Worm (Caenorhabditis elegans): ENCODE results near the gene lgc-36.

lgc-36 gene

DNA sequence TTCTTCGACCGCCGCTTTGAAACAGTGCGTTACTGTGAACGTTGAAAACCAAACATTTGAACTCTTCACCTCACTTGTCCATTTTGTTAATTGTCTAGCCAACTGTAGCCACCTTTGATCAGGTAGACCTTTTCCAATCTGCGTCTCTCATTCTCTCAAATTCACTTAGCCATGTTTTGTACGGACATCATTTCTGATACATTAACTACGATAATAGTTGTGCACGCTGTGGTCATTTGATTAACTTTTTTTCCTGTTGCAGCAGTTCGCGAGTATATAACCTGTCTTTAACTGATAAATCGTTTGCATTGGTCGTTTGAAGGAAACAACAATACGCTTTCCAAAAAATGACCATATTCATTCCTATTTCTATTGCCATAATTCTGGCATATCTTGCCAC, 41.4 kb downstream of the lgc-36 start, which contains the start of gene cyp-29A2:
cyp-29A2 (plus strand) TSS at position 190 of the 400 bp plus-strand sequence.
- TF ChIP-seq hmg-4 (GFP tag; optimal IDR thresholded peaks at IDR 0.05) (no peak), tbx-11 (GFP tag; IDR thresholded peaks at IDR 0.05) (no peak), aly-1 (tag; optimal IDR thresholded peaks at IDR 0.05) (no peak), ets-7 (tag; optimal IDR thresholded peaks at IDR 0.05) (no peak), B0310.2 (tag; optimal IDR thresholded peaks at IDR 0.05) (no peak), pes-1 (GFP tag; IDR thresholded peaks at IDR 0.05) (no peak), sea-1 (GFP tag; conservative IDR thresholded peaks at IDR 0.05) (no peak), ceh-36 (tag; optimal IDR thresholded peaks at IDR 0.05) (no peak)

DNA sequence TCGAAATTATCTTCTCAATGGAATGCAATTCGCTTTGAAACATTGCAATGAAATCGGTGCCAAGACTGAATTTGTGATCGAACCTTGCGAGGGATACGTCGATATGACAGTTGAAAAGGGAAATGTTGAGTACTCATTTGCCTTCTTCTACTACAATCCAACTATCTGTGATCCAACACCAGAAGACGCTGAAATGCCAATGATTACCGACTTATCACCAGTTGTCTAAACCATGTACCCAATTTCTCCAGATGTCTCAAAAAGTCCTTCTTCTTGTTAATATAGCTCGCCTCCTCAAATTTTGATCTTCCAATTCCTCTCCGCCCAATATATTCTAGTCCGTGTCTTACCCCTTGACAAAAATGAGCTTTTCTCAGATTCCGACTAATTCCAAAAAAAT, 42.7 kb downstream of the lgc-36 start:
- TF ChIP-seq hnd-1 (tag; optimal IDR thresholded peaks at IDR 0.05) = no peak
- TF ChIP-seq flt-1 (GFP tag; IDR thresholded peaks at IDR 0.05) = no peak
- no peak for TF ChIP-seq hmbx-1 (tag; optimal IDR thresholded peaks at IDR 0.05)
- TF ChIP-seq ets-7 (tag; optimal IDR thresholded peaks at IDR 0.05) = no peak
- no peak for TF ChIP-seq sea-1 (GFP tag; conservative IDR thresholded peaks at IDR 0.05)
- TF ChIP-seq pes-1 (GFP tag; IDR thresholded peaks at IDR 0.05) = no peak
- no peak for TF ChIP-seq ama-1 (optimal IDR thresholded peaks at IDR 0.05)
- no peak for TF ChIP-seq scrt-1 (GFP tag; IDR thresholded peaks at IDR 0.05)
- no peak for TF ChIP-seq aly-1 (tag; optimal IDR thresholded peaks at IDR 0.05)
- no peak for TF ChIP-seq F13C5.2 (tag; optimal IDR thresholded peaks at IDR 0.05)

DNA sequence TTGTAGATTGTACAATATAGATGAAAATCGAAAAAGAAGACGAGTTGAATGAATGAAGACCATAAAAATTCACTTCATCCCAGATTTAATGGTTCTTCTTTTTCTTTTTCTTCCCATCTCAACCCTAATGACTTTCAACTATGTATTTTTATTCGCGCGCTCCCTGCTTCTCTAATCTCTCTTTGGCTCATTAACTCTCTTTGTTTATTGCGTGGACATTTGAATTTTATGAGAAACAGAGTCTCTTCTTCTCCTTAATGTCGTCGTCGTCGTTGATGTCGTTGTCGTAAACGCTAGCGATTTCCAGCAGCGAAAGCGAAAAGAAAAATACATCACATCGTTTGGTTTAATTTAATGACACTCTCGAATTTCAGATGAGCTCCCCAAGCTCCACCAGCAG, 44.2 kb downstream of the lgc-36 start:
- TF ChIP-seq sea-1 (GFP tag; conservative IDR thresholded peaks at IDR 0.05) (no peak), ama-1 (optimal IDR thresholded peaks at IDR 0.05) (no peak), ceh-36 (tag; optimal IDR thresholded peaks at IDR 0.05) (no peak)

DNA sequence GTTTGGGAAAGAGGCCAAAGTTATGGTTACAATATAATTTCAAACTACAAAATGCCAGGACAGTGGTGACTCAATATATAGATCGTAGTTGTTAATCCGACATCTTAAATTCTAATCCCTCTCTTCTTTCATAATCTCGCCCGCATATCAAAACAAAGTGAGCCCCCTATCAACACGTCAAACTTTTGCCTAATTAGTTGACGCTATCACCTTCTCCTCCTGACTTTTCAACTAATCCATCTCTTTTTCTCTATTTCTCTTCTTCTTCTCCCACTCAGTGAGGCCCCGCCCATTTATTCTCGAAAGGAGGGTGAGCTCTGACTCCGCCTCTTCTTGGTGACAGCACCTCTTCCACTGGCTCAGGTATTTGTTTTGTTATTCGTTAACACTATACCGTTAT, 47.5 kb downstream of the lgc-36 start:
- no peak for TF ChIP-seq hnd-1 (tag; optimal IDR thresholded peaks at IDR 0.05)
- TF ChIP-seq ceh-36 (tag; optimal IDR thresholded peaks at IDR 0.05) = peak; percentile 19

DNA sequence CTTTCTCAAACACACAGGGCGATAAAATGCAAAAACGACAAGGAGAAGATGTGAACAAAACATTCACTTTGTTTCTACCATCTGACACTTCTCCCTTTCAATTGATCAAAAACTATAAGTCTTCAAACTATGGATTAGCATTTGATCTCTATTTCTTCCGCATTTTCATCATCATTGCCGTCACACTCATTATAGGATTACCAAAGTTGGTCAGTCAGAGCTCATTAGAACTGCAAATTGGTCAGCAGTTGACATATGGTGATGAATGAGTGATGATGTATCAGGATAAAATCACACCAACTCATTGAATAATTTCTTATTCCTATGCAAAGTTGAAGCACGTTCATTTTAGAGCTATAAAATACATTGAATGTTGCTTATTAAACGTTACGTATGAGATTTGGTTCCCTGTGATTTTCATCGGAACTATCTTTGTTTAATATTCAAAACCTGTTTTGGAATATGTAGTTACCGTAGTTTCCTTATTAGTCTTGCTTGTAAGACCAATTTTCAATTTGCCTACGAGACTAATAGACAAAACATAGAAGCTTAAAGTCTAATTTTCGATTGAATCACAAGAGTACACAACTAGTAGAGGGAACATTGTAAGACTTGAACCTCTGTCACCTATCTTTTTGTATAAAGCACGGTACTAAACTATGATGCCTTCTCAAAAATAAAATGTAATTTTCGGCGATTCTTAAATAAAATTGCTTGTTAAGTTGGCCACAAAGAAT, 49.2 kb downstream of the lgc-36 start:
- TF ChIP-seq ceh-36 (tag; optimal IDR thresholded peaks at IDR 0.05) (no peak), tra-4 (tag; optimal IDR thresholded peaks at IDR 0.05) (no peak), scrt-1 (GFP tag; IDR thresholded peaks at IDR 0.05) (no peak), tbx-11 (GFP tag; IDR thresholded peaks at IDR 0.05) (no peak), ets-7 (tag; optimal IDR thresholded peaks at IDR 0.05) (no peak), hmg-4 (GFP tag; optimal IDR thresholded peaks at IDR 0.05) (no peak), ceh-13 (GFP tag; optimal IDR thresholded peaks at IDR 0.05) (no peak), hnd-1 (tag; optimal IDR thresholded peaks at IDR 0.05) (no peak), pes-1 (GFP tag; IDR thresholded peaks at IDR 0.05) (no peak), B0310.2 (tag; optimal IDR thresholded peaks at IDR 0.05) (no peak), hmbx-1 (tag; optimal IDR thresholded peaks at IDR 0.05) (no peak), ama-1 (optimal IDR thresholded peaks at IDR 0.05) (no peak), flt-1 (GFP tag; IDR thresholded peaks at IDR 0.05) (no peak), sea-1 (GFP tag; conservative IDR thresholded peaks at IDR 0.05) (no peak), tbx-37 (GFP tag; conservative IDR thresholded peaks at IDR 0.05) (no peak), F13C5.2 (tag; optimal IDR thresholded peaks at IDR 0.05) (no peak), aly-1 (tag; optimal IDR thresholded peaks at IDR 0.05) (no peak)
